Worm (Caenorhabditis elegans): ENCODE results near the gene T28A11.2.

DNA sequence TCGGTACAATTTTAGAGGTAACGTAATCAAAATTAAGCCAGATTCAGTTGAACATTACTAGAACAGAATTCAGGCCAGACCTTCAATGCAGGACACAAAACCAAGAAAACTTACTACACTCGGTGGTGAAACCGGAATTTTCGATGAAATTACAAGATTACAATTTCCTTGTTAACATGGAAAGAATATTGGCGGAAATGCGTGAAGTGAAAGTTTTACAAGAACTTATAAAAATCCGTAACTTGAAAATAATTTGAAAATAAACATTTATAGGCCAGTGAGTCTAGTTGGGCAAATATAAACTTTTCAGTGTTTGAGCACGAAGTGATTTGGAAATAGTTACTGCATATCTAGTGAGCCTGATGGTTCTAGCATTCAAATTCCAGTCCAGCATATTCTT lies 45.3 kb upstream of the T28A11.2 start, which contains the start of gene K08D9.6:
- no peak for TF ChIP-seq zip-5 (tag; optimal IDR thresholded peaks at IDR 0.05)
- no peak for TF ChIP-seq dve-1 (tag; optimal IDR thresholded peaks at IDR 0.05)
- no peak for TF ChIP-seq pax-1 (tag; optimal IDR thresholded peaks at IDR 0.05)
- TF ChIP-seq hlh-13 (GFP tag; optimal IDR thresholded peaks at IDR 0.05) = no peak
- TF ChIP-seq F13H6.1 (tag; optimal IDR thresholded peaks at IDR 0.05) = no peak
- no peak for TF ChIP-seq tbx-7 (tag; optimal IDR thresholded peaks at IDR 0.05)
- no peak for TF ChIP-seq fkh-6 (tag; optimal IDR thresholded peaks at IDR 0.05)
- TF ChIP-seq nhr-11 (tag; optimal IDR thresholded peaks at IDR 0.05) = no peak
- TF ChIP-seq ceh-34 (tag; optimal IDR thresholded peaks at IDR 0.05) = no peak
- no peak for TF ChIP-seq pag-3 (tag; optimal IDR thresholded peaks at IDR 0.05; ENCODE audit: borderline replicate concordance)
- no peak for TF ChIP-seq C38D4.7 (GFP tag; optimal IDR thresholded peaks at IDR 0.05)
- no peak for TF ChIP-seq unc-42 (tag; optimal IDR thresholded peaks at IDR 0.05)
- no peak for TF ChIP-seq sdc-2 (tag; optimal IDR thresholded peaks at IDR 0.05)
- no peak for TF ChIP-seq nhr-232 (tag; optimal IDR thresholded peaks at IDR 0.05)
